Fruit fly (Drosophila melanogaster): ENCODE results near the gene CG34427.

The CG34427 gene

dm6 chr3L:8767876-8768275 is 36.7 kb upstream of the CG34427 start (continued):
- TF ChIP-seq CG32006 (GFP tag; optimal IDR thresholded peaks at IDR 0.05) (peak; percentile 84), Sox102F (GFP tag; optimal IDR thresholded peaks at IDR 0.05) (peak; percentile 62), CG8119 (GFP tag; IDR thresholded peaks at IDR 0.05) (peak; percentile 74), CG6163 (GFP tag; IDR thresholded peaks at IDR 0.05) (peak; percentile 65), Hr38 (GFP tag; optimal IDR thresholded peaks at IDR 0.05) (no peak), CG8632 (GFP tag; optimal IDR thresholded peaks at IDR 0.05) (peak; percentile 59), Hr4 (GFP tag; optimal IDR thresholded peaks at IDR 0.05) (peak; percentile 77), Lpt (GFP tag; optimal IDR thresholded peaks at IDR 0.05) (peak; percentile 41), CG16779 (tag; optimal IDR thresholded peaks at IDR 0.05) (peak; percentile 35), Eip78C (GFP tag) (peak; percentile 95), CG4318 (GFP tag; optimal IDR thresholded peaks at IDR 0.05) (peak; percentile 61), Hr39 (GFP tag; optimal IDR thresholded peaks at IDR 0.05) (peak; percentile 69), OdsH (GFP tag; optimal IDR thresholded peaks at IDR 0.05) (peak; percentile 81), svp (GFP tag) (peak; percentile 80), CG10631 (GFP tag; optimal IDR thresholded peaks at IDR 0.05) (peak; percentile 66), CG15336 (GFP tag; IDR thresholded peaks at IDR 0.05) (peak; percentile 62), CG6854 (GFP tag; optimal IDR thresholded peaks at IDR 0.05) (no peak), esn (GFP tag; optimal IDR thresholded peaks at IDR 0.05) (peak; percentile 70), CG31627 (GFP tag; optimal IDR thresholded peaks at IDR 0.05) (peak; percentile 72), fkh (GFP tag; optimal IDR thresholded peaks at IDR 0.05) (no peak), Blimp-1 (GFP tag; optimal IDR thresholded peaks at IDR 0.05) (peak; percentile 12), cyc (GFP tag; optimal IDR thresholded peaks at IDR 0.05) (peak; percentile 56), Eip75B (GFP tag; optimal IDR thresholded peaks at IDR 0.05) (peak; percentile 68), CG11762 (GFP tag; optimal IDR thresholded peaks at IDR 0.05; ENCODE audit: insufficient read depth) (peak; percentile 67), lz (GFP tag; optimal IDR thresholded peaks at IDR 0.05) (peak; percentile 66), CG10669 (GFP tag; optimal IDR thresholded peaks at IDR 0.05) (peak; percentile 69), CG34406 (GFP tag; optimal IDR thresholded peaks at IDR 0.05) (peak; percentile 65), spab (GFP tag; optimal IDR thresholded peaks at IDR 0.05) (peak; percentile 65), dac (GFP tag; optimal IDR thresholded peaks at IDR 0.05) (peak; percentile 36), CG11294 (GFP tag; IDR thresholded peaks at IDR 0.05) (peak; percentile 24; the same call in 1 of the 2 replicates), CG7368 (GFP tag; optimal IDR thresholded peaks at IDR 0.05) (peak; percentile 58), Eip93F (GFP tag; optimal IDR thresholded peaks at IDR 0.05) (no peak), pdm3 (GFP tag; optimal IDR thresholded peaks at IDR 0.05) (peak; percentile 76), CG3919 (GFP tag; optimal IDR thresholded peaks at IDR 0.05) (peak; percentile 74)

dm6 chr3L:8770616-8771229 is 33.8 kb upstream of the CG34427 start:
- TF ChIP-seq CG11762 (GFP tag; optimal IDR thresholded peaks at IDR 0.05; ENCODE audit: insufficient read depth) (no peak), fkh (GFP tag; optimal IDR thresholded peaks at IDR 0.05) (peak; percentile 61), Eip78C (GFP tag) (peak; percentile 9)

dm6 chr3L:8772998-8773684 is 31.4 kb upstream of the CG34427 start:
- no peak for TF ChIP-seq Blimp-1 (GFP tag; optimal IDR thresholded peaks at IDR 0.05)
- peak; percentile 1 for TF ChIP-seq dac (GFP tag; optimal IDR thresholded peaks at IDR 0.05)
- TF ChIP-seq CG31627 (GFP tag; optimal IDR thresholded peaks at IDR 0.05): peak; percentile 26
- TF ChIP-seq dsx (GFP tag; optimal IDR thresholded peaks at IDR 0.05; ENCODE audit: poor library complexity, severe bottlenecking): peak; percentile 47
- peak; percentile 70 for TF ChIP-seq CG8632 (GFP tag; optimal IDR thresholded peaks at IDR 0.05)
- TF ChIP-seq CG4318 (GFP tag; optimal IDR thresholded peaks at IDR 0.05): peak; percentile 46
- peak; percentile 88 for TF ChIP-seq CG8119 (GFP tag; IDR thresholded peaks at IDR 0.05)
- TF ChIP-seq Hr38 (GFP tag; optimal IDR thresholded peaks at IDR 0.05): no peak
- TF ChIP-seq topi (GFP tag; optimal IDR thresholded peaks at IDR 0.05): peak; percentile 10
- no peak for TF ChIP-seq CG6854 (GFP tag; optimal IDR thresholded peaks at IDR 0.05)
- peak; percentile 94 for TF ChIP-seq Eip78C (GFP tag)
- TF ChIP-seq cyc (GFP tag; optimal IDR thresholded peaks at IDR 0.05): no peak
- peak; percentile 1 for TF ChIP-seq CG9139 (GFP tag; optimal IDR thresholded peaks at IDR 0.05)
- TF ChIP-seq CG3032 (tag; optimal IDR thresholded peaks at IDR 0.05): peak; percentile 58
- peak; percentile 47 for TF ChIP-seq CG11762 (GFP tag; optimal IDR thresholded peaks at IDR 0.05; ENCODE audit: insufficient read depth)
- no peak for TF ChIP-seq Eip93F (GFP tag; optimal IDR thresholded peaks at IDR 0.05)
- TF ChIP-seq CG10631 (GFP tag; optimal IDR thresholded peaks at IDR 0.05): peak; percentile 35
- peak; percentile 28 for TF ChIP-seq Sox102F (GFP tag; optimal IDR thresholded peaks at IDR 0.05)
- TF ChIP-seq Smox (GFP tag; optimal IDR thresholded peaks at IDR 0.05): peak; percentile 1
- TF ChIP-seq Sox15 (GFP tag; optimal IDR thresholded peaks at IDR 0.05): no peak
- TF ChIP-seq CG6792 (GFP tag; optimal IDR thresholded peaks at IDR 0.05): peak; percentile 56
- TF ChIP-seq Ets96B (tag; optimal IDR thresholded peaks at IDR 0.05): peak; percentile 64
- peak; percentile 39 for TF ChIP-seq Hr39 (GFP tag; optimal IDR thresholded peaks at IDR 0.05)
- peak; percentile 69 for TF ChIP-seq CG3919 (GFP tag; optimal IDR thresholded peaks at IDR 0.05)
- peak; percentile 66 for TF ChIP-seq achi (GFP tag; optimal IDR thresholded peaks at IDR 0.05)
- TF ChIP-seq CG32006 (GFP tag; optimal IDR thresholded peaks at IDR 0.05): peak; percentile 76
- TF ChIP-seq vri (GFP tag; optimal IDR thresholded peaks at IDR 0.05): no peak
